Fruit fly (Drosophila melanogaster): ENCODE measurements around the gene CG8664.

The CG8664 gene

dm6 chrX:17300609-17301208 is 18.2 kb upstream of the CG8664 start (continued):
- TF ChIP-seq hkb (optimal IDR thresholded peaks at IDR 0.05) = no peak
- TF ChIP-seq hkb (GFP tag; IDR thresholded peaks at IDR 0.05) = peak; percentile 37; the same call in 1 of the 2 replicates
- TF ChIP-seq nmo (GFP tag; optimal IDR thresholded peaks at IDR 0.05) = peak; percentile 85
- TF ChIP-seq Stat92E (GFP tag; optimal IDR thresholded peaks at IDR 0.05) = peak in 1 of 3 experiments; percentile 3
- TF ChIP-seq CG6175 (GFP tag; IDR thresholded peaks at IDR 0.05) = no peak
- peak; percentile 27; the same call in 1 of the 2 replicates for TF ChIP-seq wor (GFP tag; IDR thresholded peaks at IDR 0.05)
- TF ChIP-seq knrl (GFP tag; IDR thresholded peaks at IDR 0.05; ENCODE audit: partially characterized antibody) = no peak
- no peak for TF ChIP-seq YL-1 (GFP tag; optimal IDR thresholded peaks at IDR 0.05)
- peak; percentile 31 for TF ChIP-seq CG34376 (GFP tag; optimal IDR thresholded peaks at IDR 0.05)
- TF ChIP-seq CG12071 (GFP tag; optimal IDR thresholded peaks at IDR 0.05) = peak; percentile 18
- peak; percentile 12 for TF ChIP-seq CG10543 (GFP tag; optimal IDR thresholded peaks at IDR 0.05)
- TF ChIP-seq Nf-YB (GFP tag; optimal IDR thresholded peaks at IDR 0.05) = no peak
- TF ChIP-seq Spps (tag; optimal IDR thresholded peaks at IDR 0.05) = peak; percentile 66
- peak in 1 of 2 experiments; percentile 48 for TF ChIP-seq Hr51 (GFP tag; optimal IDR thresholded peaks at IDR 0.05)
- peak; percentile 86 for TF ChIP-seq Ets65A (GFP tag)
- peak; percentile 22 for TF ChIP-seq CG5180 (GFP tag; optimal IDR thresholded peaks at IDR 0.05)
- TF ChIP-seq B-H1 (GFP tag; IDR thresholded peaks at IDR 0.05) = 0 out of 3 replicates have a peak, but pooled peaks have one; percentile 9
- TF ChIP-seq CG15269 (tag; optimal IDR thresholded peaks at IDR 0.05) = no peak
- no peak for TF ChIP-seq Kr (GFP tag; optimal IDR thresholded peaks at IDR 0.05)
- peak; percentile 49 for TF ChIP-seq Max (GFP tag; optimal IDR thresholded peaks at IDR 0.05)
- peak; percentile 37 for TF ChIP-seq gsb-n (tag; optimal IDR thresholded peaks at IDR 0.05)
- peak; percentile 75 for TF ChIP-seq CG15601 (tag; optimal IDR thresholded peaks at IDR 0.05)
- peak; percentile 62 for TF ChIP-seq Sox100B (GFP tag; optimal IDR thresholded peaks at IDR 0.05)
- peak; percentile 50 for TF ChIP-seq CG4424 (GFP tag; optimal IDR thresholded peaks at IDR 0.05)
- peak; percentile 65 for TF ChIP-seq pnt (GFP tag; optimal IDR thresholded peaks at IDR 0.05)
- peak; percentile 63 for TF ChIP-seq Ptx1 (GFP tag; IDR thresholded peaks at IDR 0.05)
- TF ChIP-seq sug (tag; optimal IDR thresholded peaks at IDR 0.05) = peak; percentile 78
- no peak for TF ChIP-seq vnd (GFP tag; IDR thresholded peaks at IDR 0.05; ENCODE audit: partially characterized antibody)
- peak; percentile 49 for TF ChIP-seq Xbp1 (GFP tag; optimal IDR thresholded peaks at IDR 0.05)
- TF ChIP-seq CG13624 (GFP tag; optimal IDR thresholded peaks at IDR 0.05) = no peak
- TF ChIP-seq CG12155 (GFP tag; optimal IDR thresholded peaks at IDR 0.05) = peak; percentile 9
- no peak for TF ChIP-seq corto (GFP tag; optimal IDR thresholded peaks at IDR 0.05)
- no peak for TF ChIP-seq seq (GFP tag; IDR thresholded peaks at IDR 0.05)
- no peak for TF ChIP-seq toy (GFP tag; IDR thresholded peaks at IDR 0.05)
- TF ChIP-seq CG10321 (GFP tag; IDR thresholded peaks at IDR 0.05) = no peak
- peak; percentile 56 for TF ChIP-seq HHEX (GFP tag; optimal IDR thresholded peaks at IDR 0.05)
- TF ChIP-seq tgo (GFP tag; IDR thresholded peaks at IDR 0.05) = peak; percentile 32; the same call in 2 of the 3 replicates
- no peak for TF ChIP-seq C15 (GFP tag; IDR thresholded peaks at IDR 0.05)
- no peak for TF ChIP-seq Fer2 (tag; optimal IDR thresholded peaks at IDR 0.05)
- TF ChIP-seq disco-r (GFP tag; optimal IDR thresholded peaks at IDR 0.05) = peak; percentile 25
- peak; percentile 40 for TF ChIP-seq CG1602 (GFP tag; optimal IDR thresholded peaks at IDR 0.05)
- TF ChIP-seq CG14860 (GFP tag; IDR thresholded peaks at IDR 0.05; ENCODE audit: partially characterized antibody) = no peak
- no peak for TF ChIP-seq CG4707 (GFP tag; optimal IDR thresholded peaks at IDR 0.05)
- TF ChIP-seq Jarid2 (GFP tag; optimal IDR thresholded peaks at IDR 0.05) = no peak
- TF ChIP-seq CG6765 (GFP tag; optimal IDR thresholded peaks at IDR 0.05) = no peak
- peak; percentile 45 to 62 for TF ChIP-seq chif (GFP tag; optimal IDR thresholded peaks at IDR 0.05)
- peak; percentile 48 for TF ChIP-seq her (GFP tag; optimal IDR thresholded peaks at IDR 0.05)
- no peak for TF ChIP-seq CG11696 (GFP tag; IDR thresholded peaks at IDR 0.05)
- peak; percentile 40 for TF ChIP-seq CG15696 (tag; optimal IDR thresholded peaks at IDR 0.05)
